Worm (Caenorhabditis elegans): ENCODE data around the gene C16C8.22.

C16C8.22 gene

ce11 chrII:3447906-3448305 lies 4.9 kb upstream of the C16C8.22 start, which contains the start of gene C16C8.21:
TSS of gene C16C8.21 (plus strand) at chrII:3448206.
- no peak for TF ChIP-seq med-1 (GFP tag; optimal IDR thresholded peaks at IDR 0.05; ENCODE audit: insufficient read depth)
- no peak for TF ChIP-seq ztf-23 (GFP tag; IDR thresholded peaks at IDR 0.05)
- TF ChIP-seq ztf-29 (GFP tag; IDR thresholded peaks at IDR 0.05), result no peak
- TF ChIP-seq ref-1 (GFP tag; conservative IDR thresholded peaks at IDR 0.05), result no peak
- TF ChIP-seq klf-2 (GFP tag; conservative IDR thresholded peaks at IDR 0.05), result no peak

DNA sequence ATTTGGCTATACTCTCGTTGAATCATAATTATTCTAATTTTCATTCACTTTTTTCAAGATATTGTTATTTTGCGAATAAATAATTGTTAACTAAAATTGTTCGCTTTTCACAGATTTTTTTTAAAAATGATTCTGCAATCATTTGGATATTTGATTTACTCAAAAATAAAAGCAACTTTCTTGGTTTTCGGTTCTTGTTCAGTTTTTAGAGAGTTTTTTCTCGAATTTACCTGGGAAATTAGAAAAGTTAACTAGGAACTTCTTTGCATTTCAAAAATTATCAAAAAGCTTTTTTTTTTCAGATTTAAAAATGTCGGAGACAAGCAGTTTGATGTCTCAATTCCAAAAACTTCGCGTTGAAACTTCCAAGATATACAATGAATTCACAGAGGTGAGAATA lies 3.6 kb upstream of the C16C8.22 start, which contains the start of the genes C16C8.20 and gldi-6:
Gene C16C8.20, plus strand, starts transcription at position 301 of the 400 bp plus-strand sequence.
Gene gldi-6, plus strand, starts transcription at position 301 of the 400 bp plus-strand sequence.
- TF ChIP-seq ztf-29 (GFP tag; IDR thresholded peaks at IDR 0.05) (no peak), med-1 (GFP tag; optimal IDR thresholded peaks at IDR 0.05; ENCODE audit: insufficient read depth) (no peak), T22C8.4 (GFP tag; IDR thresholded peaks at IDR 0.05) (no peak), ref-1 (GFP tag; conservative IDR thresholded peaks at IDR 0.05) (no peak), ztf-23 (GFP tag; IDR thresholded peaks at IDR 0.05) (no peak), cog-1 (tag; optimal IDR thresholded peaks at IDR 0.05) (no peak), flt-1 (GFP tag; IDR thresholded peaks at IDR 0.05) (no peak), klf-2 (GFP tag; conservative IDR thresholded peaks at IDR 0.05) (no peak), tab-1 (GFP tag; IDR thresholded peaks at IDR 0.05) (no peak)

ce11 chrII:3445285-3445806 lies 2.3 kb upstream of the C16C8.22 start, which contains the start of the genes C16C8.5 and C16C8.16:
TSS of gene C16C8.5 (minus strand) at chrII:3445385.
TSS of gene C16C8.16 (plus strand) at chrII:3445756.
- no peak for TF ChIP-seq ztf-29 (GFP tag; IDR thresholded peaks at IDR 0.05)
- no peak for TF ChIP-seq ref-1 (GFP tag; conservative IDR thresholded peaks at IDR 0.05)
- TF ChIP-seq T22C8.4 (GFP tag; IDR thresholded peaks at IDR 0.05), result no peak
- no peak for TF ChIP-seq ztf-23 (GFP tag; IDR thresholded peaks at IDR 0.05)
- no peak for TF ChIP-seq cog-1 (tag; optimal IDR thresholded peaks at IDR 0.05)
- no peak for TF ChIP-seq flt-1 (GFP tag; IDR thresholded peaks at IDR 0.05)
- TF ChIP-seq med-1 (GFP tag; optimal IDR thresholded peaks at IDR 0.05; ENCODE audit: insufficient read depth), result no peak
- no peak for TF ChIP-seq klf-2 (GFP tag; conservative IDR thresholded peaks at IDR 0.05)
- no peak for TF ChIP-seq tab-1 (GFP tag; IDR thresholded peaks at IDR 0.05)

- no peak for TF ChIP-seq ref-1 (GFP tag; conservative IDR thresholded peaks at IDR 0.05)
- TF ChIP-seq klf-2 (GFP tag; conservative IDR thresholded peaks at IDR 0.05), result no peak
- TF ChIP-seq flt-1 (GFP tag; IDR thresholded peaks at IDR 0.05), result no peak
- TF ChIP-seq T22C8.4 (GFP tag; IDR thresholded peaks at IDR 0.05), result no peak
- TF ChIP-seq ztf-23 (GFP tag; IDR thresholded peaks at IDR 0.05), result no peak
- TF ChIP-seq tab-1 (GFP tag; IDR thresholded peaks at IDR 0.05), result no peak
- no peak for TF ChIP-seq med-1 (GFP tag; optimal IDR thresholded peaks at IDR 0.05; ENCODE audit: insufficient read depth)
- TF ChIP-seq ztf-29 (GFP tag; IDR thresholded peaks at IDR 0.05), result no peak
- TF ChIP-seq cog-1 (tag; optimal IDR thresholded peaks at IDR 0.05), result no peak
Observed at ce11 chrII:3444280-3444679, 1.2 kb upstream of the C16C8.22 start, which contains the start of gene C16C8.4. TSS of gene C16C8.4 (minus strand) at chrII:3444380.

DNA sequence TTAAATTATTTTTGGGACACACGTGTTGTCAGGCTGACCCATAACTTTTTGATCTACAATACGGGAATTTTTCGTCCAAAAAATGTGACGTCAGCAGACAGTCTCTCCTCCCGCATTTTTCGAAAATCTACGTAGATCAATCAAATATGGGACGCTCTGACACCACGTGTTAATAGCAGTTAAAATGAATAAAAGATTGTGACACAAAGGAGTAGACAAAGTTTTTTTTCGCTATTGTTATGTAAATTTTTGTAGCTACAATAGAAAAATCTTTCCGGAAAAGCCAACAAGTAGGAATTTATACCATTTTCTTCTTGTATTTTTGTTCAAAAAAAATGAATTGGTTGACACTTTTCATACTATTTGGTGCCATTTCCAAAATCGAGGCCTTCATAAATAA lies 1.7 kb downstream of the C16C8.22 start, which contains the start of gene C16C8.27:
Gene C16C8.27, plus strand, starts transcription at position 301 of the 400 bp plus-strand sequence.
- TF ChIP-seq ref-1 (GFP tag; conservative IDR thresholded peaks at IDR 0.05), result no peak
- TF ChIP-seq ztf-29 (GFP tag; IDR thresholded peaks at IDR 0.05), result no peak
- TF ChIP-seq klf-2 (GFP tag; conservative IDR thresholded peaks at IDR 0.05), result no peak
- no peak for TF ChIP-seq cog-1 (tag; optimal IDR thresholded peaks at IDR 0.05)

- no peak for TF ChIP-seq cog-1 (tag; optimal IDR thresholded peaks at IDR 0.05)
- TF ChIP-seq T22C8.4 (GFP tag; IDR thresholded peaks at IDR 0.05), result no peak
- TF ChIP-seq ref-1 (GFP tag; conservative IDR thresholded peaks at IDR 0.05), result no peak
- TF ChIP-seq med-1 (GFP tag; optimal IDR thresholded peaks at IDR 0.05; ENCODE audit: insufficient read depth), result no peak
- no peak for TF ChIP-seq flt-1 (GFP tag; IDR thresholded peaks at IDR 0.05)
- no peak for TF ChIP-seq ztf-23 (GFP tag; IDR thresholded peaks at IDR 0.05)
- no peak for TF ChIP-seq ztf-29 (GFP tag; IDR thresholded peaks at IDR 0.05)
- no peak for TF ChIP-seq tab-1 (GFP tag; IDR thresholded peaks at IDR 0.05)
- no peak for TF ChIP-seq klf-2 (GFP tag; conservative IDR thresholded peaks at IDR 0.05)
Observed at ce11 chrII:3440641-3440926, 2.5 kb downstream of the C16C8.22 start, which contains the start of gene C16C8.17. TSS of gene C16C8.17 (plus strand) at chrII:3440827.

DNA sequence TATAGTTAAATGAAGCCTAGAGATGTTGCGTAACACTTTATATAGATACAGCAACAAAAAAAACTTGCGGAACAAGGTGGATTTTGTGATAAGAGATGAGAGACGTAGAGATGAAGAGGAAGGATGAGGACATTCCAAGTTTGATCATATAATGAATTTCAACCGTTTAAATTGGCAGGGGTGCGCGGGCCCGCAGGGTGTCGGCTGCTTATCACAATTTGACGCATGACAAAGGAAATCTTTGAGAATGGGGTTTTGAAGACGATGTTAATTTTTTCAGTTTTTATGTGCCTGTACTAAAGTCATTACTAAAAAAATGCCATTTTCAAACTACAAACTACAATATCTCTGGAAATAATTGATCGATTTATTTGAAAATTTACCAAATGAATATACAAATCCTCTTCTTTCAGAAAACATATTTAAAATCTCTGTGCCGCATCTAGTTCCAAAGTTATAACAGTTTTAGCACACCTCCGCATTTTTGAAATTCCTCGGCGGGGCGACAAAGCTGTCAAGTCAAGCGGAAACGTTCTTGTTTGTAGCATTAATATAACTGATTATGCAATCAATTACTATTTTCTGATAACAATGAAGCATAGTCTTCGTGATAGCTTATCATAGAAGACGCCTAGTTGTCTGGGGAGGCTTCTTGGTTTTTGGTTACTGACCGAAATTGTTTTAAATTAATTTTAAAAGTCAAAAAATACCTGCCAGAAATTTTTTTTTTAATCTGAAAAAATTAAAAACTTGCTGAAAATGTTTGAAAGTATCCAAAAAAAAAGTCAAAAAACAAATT lies 3.0 kb downstream of the C16C8.22 start:
- TF ChIP-seq T22C8.4 (GFP tag; IDR thresholded peaks at IDR 0.05) (no peak), flt-1 (GFP tag; IDR thresholded peaks at IDR 0.05) (no peak), ref-1 (GFP tag; conservative IDR thresholded peaks at IDR 0.05) (no peak), ztf-23 (GFP tag; IDR thresholded peaks at IDR 0.05) (no peak), med-1 (GFP tag; optimal IDR thresholded peaks at IDR 0.05; ENCODE audit: insufficient read depth) (no peak), ztf-29 (GFP tag; IDR thresholded peaks at IDR 0.05) (no peak), tab-1 (GFP tag; IDR thresholded peaks at IDR 0.05) (no peak), klf-2 (GFP tag; conservative IDR thresholded peaks at IDR 0.05) (no peak)

DNA sequence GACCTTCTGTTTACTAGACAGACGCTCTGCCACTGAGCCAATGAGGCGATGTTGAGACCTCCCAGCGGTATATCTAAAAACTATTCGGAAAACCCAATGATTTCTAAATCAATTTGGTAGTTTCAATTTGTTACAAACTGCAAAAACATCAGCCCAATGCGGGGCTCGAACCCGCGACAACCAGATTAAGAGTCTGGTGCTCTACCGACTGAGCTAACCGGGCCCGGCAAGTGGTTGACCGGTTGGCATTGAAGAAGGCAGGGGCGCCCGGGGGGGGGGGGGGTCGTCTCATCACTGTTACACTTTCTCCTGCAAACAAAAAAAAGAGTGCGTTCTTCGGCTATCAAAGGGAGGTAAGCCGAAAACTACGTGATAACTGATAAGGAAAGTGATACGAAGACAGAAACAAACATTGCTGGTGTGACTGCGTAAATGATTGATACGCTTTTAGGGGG lies 3.8 kb downstream of the C16C8.22 start:
- TF ChIP-seq ref-1 (GFP tag; conservative IDR thresholded peaks at IDR 0.05), result peak; percentile 46; the same call in 1 of the 2 replicates
- TF ChIP-seq ztf-23 (GFP tag; IDR thresholded peaks at IDR 0.05), result peak; percentile 72
- TF ChIP-seq cog-1 (tag; optimal IDR thresholded peaks at IDR 0.05), result peak; percentile 14
- TF ChIP-seq flt-1 (GFP tag; IDR thresholded peaks at IDR 0.05), result peak; percentile 85
- TF ChIP-seq ztf-29 (GFP tag; IDR thresholded peaks at IDR 0.05), result 0 out of 2 replicates have a peak, but pooled peaks have one; percentile 35
- peak; percentile 84 for TF ChIP-seq tab-1 (GFP tag; IDR thresholded peaks at IDR 0.05)
- no peak for TF ChIP-seq med-1 (GFP tag; optimal IDR thresholded peaks at IDR 0.05; ENCODE audit: insufficient read depth)
- TF ChIP-seq klf-2 (GFP tag; conservative IDR thresholded peaks at IDR 0.05), result no peak
- peak; percentile 62; the same call in 1 of the 2 replicates for TF ChIP-seq T22C8.4 (GFP tag; IDR thresholded peaks at IDR 0.05)

- TF ChIP-seq cog-1 (tag; optimal IDR thresholded peaks at IDR 0.05), result no peak
- no peak for TF ChIP-seq ztf-23 (GFP tag; IDR thresholded peaks at IDR 0.05)
- TF ChIP-seq klf-2 (GFP tag; conservative IDR thresholded peaks at IDR 0.05), result no peak
- no peak for TF ChIP-seq med-1 (GFP tag; optimal IDR thresholded peaks at IDR 0.05; ENCODE audit: insufficient read depth)
- no peak for TF ChIP-seq T22C8.4 (GFP tag; IDR thresholded peaks at IDR 0.05)
- TF ChIP-seq ref-1 (GFP tag; conservative IDR thresholded peaks at IDR 0.05), result no peak
- TF ChIP-seq flt-1 (GFP tag; IDR thresholded peaks at IDR 0.05), result no peak
- no peak for TF ChIP-seq tab-1 (GFP tag; IDR thresholded peaks at IDR 0.05)
- TF ChIP-seq ztf-29 (GFP tag; IDR thresholded peaks at IDR 0.05), result no peak
Observed at ce11 chrII:3438280-3438679, 4.8 kb downstream of the C16C8.22 start.
